Fruit fly (Drosophila melanogaster) whole organism, embryonic: ENCODE data around the gene CkIIalpha-i3.

Experiments used
- ATbp ChIP-seq: fragments of 200-800 bp; sonication (Bioruptor generic); optimal IDR thresholded peaks from 2 replicates; lab custom pipeline; 2017; ENCODE audit warnings: missing biosample characterization, mild to moderate bottlenecking, missing genetic modification characterization, missing genetic modification reagents
- BtbVII ChIP-seq: fragments of 200-800 bp; sonication (Bioruptor generic); optimal IDR thresholded peaks from 3 replicates; lab custom pipeline; 2017; ENCODE audit warnings: missing biosample characterization, mild to moderate bottlenecking, missing genetic modification characterization
- CG10147 ChIP-seq: fragments of 200-800 bp; sonication (Bioruptor generic); optimal IDR thresholded peaks from 2 replicates; lab custom pipeline; 2019; ENCODE audit warnings: missing biosample characterization, mild to moderate bottlenecking, missing genetic modification characterization, moderate library complexity
- CG10462 ChIP-seq: fragments of 200-800 bp; sonication (Bioruptor generic); optimal IDR thresholded peaks from 2 replicates; lab custom pipeline; 2016; ENCODE audit warnings: missing biosample characterization, missing genetic modification characterization
- CG11085 ChIP-seq: fragments of 200-800 bp; sonication (Bioruptor generic); IDR thresholded peaks from 2 replicates; pipeline ENCODE4 v1.3.6; 2022; ENCODE audit warnings: missing biosample characterization, missing genetic modification characterization
- CG11093 ChIP-seq: fragments of 200-800 bp; sonication (Bioruptor generic); IDR thresholded peaks from 3 replicates; pipeline ENCODE4 v1.3.6; 2022; ENCODE audit warnings: missing biosample characterization, missing genetic modification characterization
- CG11696 ChIP-seq: fragments of 200-800 bp; sonication (Bioruptor generic); IDR thresholded peaks from 2 replicates; pipeline ENCODE4 v1.3.6; 2022; ENCODE audit warnings: missing biosample characterization, missing genetic modification characterization
- CG1233 ChIP-seq: fragments of 200-800 bp; sonication (Bioruptor generic); optimal IDR thresholded peaks from 4 replicates; lab custom pipeline; 2018; ENCODE audit warnings: missing biosample characterization, mild to moderate bottlenecking, missing genetic modification characterization
- CG12769 ChIP-seq: fragments of 200-800 bp; sonication (Bioruptor generic); optimal IDR thresholded peaks from 2 replicates; lab custom pipeline; 2019; ENCODE audit warnings: missing biosample characterization, mild to moderate bottlenecking, missing genetic modification characterization, moderate library complexity
- CG15514 ChIP-seq: fragments of 200-800 bp; sonication (Bioruptor generic); optimal IDR thresholded peaks from 3 replicates; lab custom pipeline; 2017; ENCODE audit warnings: missing biosample characterization, missing genetic modification characterization, mild to moderate bottlenecking, moderate library complexity, missing genetic modification reagents
- CG16815 ChIP-seq: fragments of 200-800 bp; sonication (Bioruptor generic); optimal IDR thresholded peaks from 3 replicates; lab custom pipeline; 2017; ENCODE audit warnings: missing biosample characterization, mild to moderate bottlenecking, missing genetic modification characterization
- CG2678 ChIP-seq: fragments of 200-800 bp; sonication (Bioruptor generic); optimal IDR thresholded peaks from 3 replicates; lab custom pipeline; 2019; ENCODE audit warnings: missing biosample characterization, mild to moderate bottlenecking, missing genetic modification characterization, moderate library complexity
- CG30403 ChIP-seq: fragments of 200-800 bp; sonication (Bioruptor generic); optimal IDR thresholded peaks from 3 replicates; lab custom pipeline; 2016; ENCODE audit warnings: missing biosample characterization, missing genetic modification characterization
- CG32532 ChIP-seq: fragments of 200-800 bp; sonication (Bioruptor generic); IDR thresholded peaks from 2 replicates; pipeline ENCODE4 v1.3.6; 2022; ENCODE audit warnings: missing biosample characterization, missing genetic modification characterization
- CG3847 ChIP-seq: fragments of 200-800 bp; sonication (Bioruptor generic); IDR thresholded peaks from 2 replicates; pipeline ENCODE4 v1.3.6; 2022; ENCODE audit warnings: missing biosample characterization, missing genetic modification characterization
- CG4424 ChIP-seq: fragments of 200-800 bp; sonication (Bioruptor generic); optimal IDR thresholded peaks from 3 replicates; lab custom pipeline; 2016; ENCODE audit warnings: missing biosample characterization, missing genetic modification characterization
- CG4617 ChIP-seq: fragments of 200-800 bp; sonication (Bioruptor generic); optimal IDR thresholded peaks from 3 replicates; lab custom pipeline; 2016; ENCODE audit warnings: missing biosample characterization, missing genetic modification characterization, borderline replicate concordance
- CG4707 ChIP-seq: fragments of 200-800 bp; sonication (Bioruptor generic); optimal IDR thresholded peaks from 2 replicates; lab custom pipeline; 2018; ENCODE audit warnings: missing biosample characterization, mild to moderate bottlenecking, missing genetic modification characterization, moderate library complexity
- CG6791 ChIP-seq: fragments of 200-800 bp; sonication (Bioruptor generic); IDR thresholded peaks from 3 replicates; pipeline ENCODE4 v1.3.6; 2022; ENCODE audit warnings: missing biosample characterization, missing genetic modification characterization; ENCODE audit not compliant: partially characterized antibody
- CG7745 ChIP-seq: fragments of 200-800 bp; sonication (Bioruptor generic); optimal IDR thresholded peaks from 2 replicates; lab custom pipeline; 2018; ENCODE audit warnings: missing biosample characterization, mild to moderate bottlenecking, missing genetic modification characterization, moderate library complexity
- CG7786 ChIP-seq: fragments of 200-800 bp; sonication (Bioruptor generic); optimal IDR thresholded peaks from 2 replicates; lab custom pipeline; 2016; ENCODE audit warnings: missing biosample characterization, missing genetic modification characterization
- CG7987 ChIP-seq: fragments of 200-800 bp; sonication (Bioruptor generic); optimal IDR thresholded peaks from 2 replicates; lab custom pipeline; 2018; ENCODE audit warnings: missing biosample characterization, mild to moderate bottlenecking, missing genetic modification characterization, moderate library complexity
- CG9215 ChIP-seq: fragments of 200-800 bp; sonication (Bioruptor generic); IDR thresholded peaks from 2 replicates; pipeline ENCODE4 v1.3.6; 2022; ENCODE audit warnings: missing biosample characterization, missing genetic modification characterization
- Deaf1 ChIP-seq: fragments of 200-800 bp; optimal IDR thresholded peaks from 3 replicates; lab custom pipeline; 2019; ENCODE audit warnings: missing biosample characterization, mild to moderate bottlenecking, missing genetic modification characterization, moderate library complexity
- Doc3 ChIP-seq: fragments of 200-800 bp; sonication (Bioruptor generic); IDR thresholded peaks from 3 replicates; pipeline ENCODE4 v1.3.6; 2022; ENCODE audit warnings: missing biosample characterization, missing genetic modification characterization; ENCODE audit not compliant: partially characterized antibody
- Hmr ChIP-seq: fragments of 200-800 bp; sonication (Bioruptor generic); optimal IDR thresholded peaks from 3 replicates; lab custom pipeline; 2017; ENCODE audit warnings: mild to moderate bottlenecking, missing biosample characterization, missing genetic modification reagents, missing genetic modification characterization
- Oaz ChIP-seq: fragments of 200-800 bp; sonication (Bioruptor generic); IDR thresholded peaks from 2 replicates; pipeline ENCODE4 v1.3.6; 2022; ENCODE audit warnings: missing biosample characterization, missing genetic modification characterization
- Oli ChIP-seq: fragments of 200-800 bp; sonication (Bioruptor generic); optimal IDR thresholded peaks from 2 replicates; lab custom pipeline; 2018; ENCODE audit warnings: missing biosample characterization, mild to moderate bottlenecking, missing genetic modification characterization, moderate library complexity
- Opbp ChIP-seq: fragments of 200-800 bp; sonication (Bioruptor generic); IDR thresholded peaks from 3 replicates; pipeline ENCODE4 v1.3.6; 2022; ENCODE audit warnings: missing biosample characterization, missing genetic modification characterization; ENCODE audit not compliant: partially characterized antibody
- Optix ChIP-seq: fragments of 200-800 bp; sonication (Bioruptor generic); IDR thresholded peaks from 3 replicates; pipeline ENCODE4 v1.3.6; 2022; ENCODE audit warnings: missing biosample characterization, missing genetic modification characterization
- PHDP ChIP-seq: fragments of 200-800 bp; sonication (Bioruptor generic); optimal IDR thresholded peaks from 3 replicates; lab custom pipeline; 2018; ENCODE audit warnings: missing biosample characterization, mild to moderate bottlenecking, missing genetic modification characterization, moderate library complexity
- TFAM ChIP-seq: fragments of 200-800 bp; sonication (Bioruptor generic); optimal IDR thresholded peaks from 2 replicates; lab custom pipeline; 2017; ENCODE audit warnings: missing biosample characterization, missing genetic modification characterization, inconsistent platforms
- Usf ChIP-seq: fragments of 200-800 bp; sonication (Bioruptor generic); optimal IDR thresholded peaks from 2 replicates; lab custom pipeline; 2017; ENCODE audit warnings: missing genotype, missing biosample characterization, missing genetic modification characterization
- ab ChIP-seq: fragments of 200-800 bp; sonication (Bioruptor generic); optimal IDR thresholded peaks from 2 replicates; lab custom pipeline; 2016; ENCODE audit warnings: missing biosample characterization, missing genetic modification characterization
- cas ChIP-seq: fragments of 200-800 bp; sonication (Bioruptor generic); IDR thresholded peaks from 2 replicates; pipeline ENCODE4 v1.3.6; 2022; ENCODE audit warnings: missing biosample characterization, missing genetic modification characterization
- dimm ChIP-seq: fragments of 200-800 bp; sonication (Bioruptor generic); IDR thresholded peaks from 2 replicates; pipeline ENCODE4 v1.3.6; 2022; ENCODE audit warnings: missing biosample characterization, missing genetic modification characterization
- eyg ChIP-seq: fragments of 200-800 bp; sonication (Bioruptor generic); optimal IDR thresholded peaks from 3 replicates; lab custom pipeline; 2016; ENCODE audit warnings: missing biosample characterization, missing genetic modification characterization
- fd3F ChIP-seq: fragments of 200-800 bp; sonication (Bioruptor generic); optimal IDR thresholded peaks from 2 replicates; lab custom pipeline; 2018; ENCODE audit warnings: missing biosample characterization, mild to moderate bottlenecking, missing genetic modification characterization, moderate library complexity
- grau ChIP-seq: fragments of 200-800 bp; optimal IDR thresholded peaks from 3 replicates; lab custom pipeline; 2019; ENCODE audit warnings: missing biosample characterization, mild to moderate bottlenecking, missing genetic modification characterization, moderate library complexity
- h ChIP-seq: fragments of >200 bp; optimal IDR thresholded peaks from 2 replicates; lab custom pipeline; 2017
- insv ChIP-seq, 2 experiments: fragments of 200-800 bp; sonication (Bioruptor generic); optimal IDR thresholded peaks; 3 replicates each; lab custom pipeline; 2016 to 2018; ENCODE audit warnings: missing biosample characterization in 2 of 2, missing genetic modification characterization in 2 of 2
- mam ChIP-seq: fragments of 200-800 bp; sonication (Bioruptor generic); optimal IDR thresholded peaks from 3 replicates; lab custom pipeline; 2016; ENCODE audit warnings: missing biosample characterization, missing genetic modification characterization
- pfk ChIP-seq: fragments of 200-800 bp; sonication (Bioruptor generic); optimal IDR thresholded peaks from 2 replicates; lab custom pipeline; 2018; ENCODE audit warnings: missing biosample characterization, mild to moderate bottlenecking, missing genetic modification characterization, moderate library complexity
- prd ChIP-seq, 3 experiments: fragments of >200 bp in 2 of 3; fragments of 200-800 bp in 1 of 3; sonication (Bioruptor generic) in 1 of 3; optimal IDR thresholded peaks in 2 of 3; IDR thresholded peaks in 1 of 3; 2 replicates in 2 of 3; 3 replicates in 1 of 3; pipeline versions ENCODE4 v1.3.6 to Lab custom; 2017 to 2022; ENCODE audit warnings: missing biosample characterization in 1 of 3, missing genetic modification characterization in 1 of 3
- sc ChIP-seq, 3 experiments: fragments of >200 bp in 2 of 3; fragments of 200-800 bp in 1 of 3; sonication (Bioruptor generic) in 1 of 3; optimal IDR thresholded peaks; 2 replicates in 2 of 3; 3 replicates in 1 of 3; lab custom pipeline; 2017; ENCODE audit warnings: mild to moderate bottlenecking in 1 of 3, missing biosample characterization in 1 of 3, missing genetic modification characterization in 1 of 3, missing genetic modification reagents in 1 of 3
- tin ChIP-seq: fragments of 200-800 bp; sonication (Bioruptor generic); optimal IDR thresholded peaks from 3 replicates; lab custom pipeline; 2016; ENCODE audit warnings: missing biosample characterization, missing genetic modification characterization
- trh ChIP-seq: fragments of 200-800 bp; sonication (Bioruptor generic); optimal IDR thresholded peaks from 2 replicates; lab custom pipeline; 2016; ENCODE audit warnings: missing biosample characterization, missing genetic modification characterization
- yki ChIP-seq: fragments of >200 bp; optimal IDR thresholded peaks from 3 replicates; lab custom pipeline; 2018

The CkIIalpha-i3 gene

dm6 chr3L:711839-712553, 1.6 kb upstream of the CkIIalpha-i3 start, which contains the start of gene CG13896 (continued):
- peak; percentile 78; the same call in 2 of the 3 replicates for TF ChIP-seq Doc3 (GFP tag; lab: Robert Waterston, UW)
- peak; percentile 93 for TF ChIP-seq tin (GFP tag; lab: Kevin White, UChicago)
- peak; percentile 90 for TF ChIP-seq mam (GFP tag; lab: Kevin White, UChicago)
- TF ChIP-seq CG10147 = peak; percentile 37
- no peak for TF ChIP-seq CG11696
- TF ChIP-seq TFAM (GFP tag; lab: Kevin White, UChicago) = peak; percentile 22
- TF ChIP-seq CG3847 (GFP tag; lab: Robert Waterston, UW) = peak; percentile 73
- no peak for TF ChIP-seq h
- peak; percentile 65 for TF ChIP-seq ATbp
- TF ChIP-seq CG4424 (GFP tag; lab: Kevin White, UChicago) = peak; percentile 85
- TF ChIP-seq CG15514 (GFP tag; lab: Kevin White, UChicago) = peak; percentile 80
- TF ChIP-seq CG10462 = peak; percentile 76
- TF ChIP-seq CG4617 (GFP tag; lab: Kevin White, UChicago) = peak; percentile 79
- peak; percentile 14 for TF ChIP-seq CG4707 (GFP tag; lab: Kevin White, UChicago)
- peak; percentile 36 for TF ChIP-seq Oli (tag; lab: Kevin White, UChicago)
- TF ChIP-seq Usf = peak; percentile 69
- TF ChIP-seq sc (optimal IDR thresholded peaks at IDR 0.05; lab: Kevin White, UChicago) = no peak
- TF ChIP-seq sc (GFP tag; optimal IDR thresholded peaks at IDR 0.05; lab: Kevin White, UChicago) = peak; percentile 45
- TF ChIP-seq prd (optimal IDR thresholded peaks at IDR 0.05; lab: Kevin White, UChicago) = no peak
- TF ChIP-seq prd (GFP tag; IDR thresholded peaks at IDR 0.05; lab: Robert Waterston, UW) = peak; percentile 86
- TF ChIP-seq CG9215 (GFP tag; lab: Robert Waterston, UW) = peak; percentile 75
- peak; percentile 95 for TF ChIP-seq CG30403 (GFP tag; lab: Kevin White, UChicago)
- TF ChIP-seq fd3F = peak; percentile 67
- TF ChIP-seq Deaf1 (tag; lab: Kevin White, UChicago) = peak; percentile 47
- TF ChIP-seq BtbVII = peak; percentile 66
- peak; percentile 61 for TF ChIP-seq Opbp (GFP tag; lab: Robert Waterston, UW)
- TF ChIP-seq ab (GFP tag; lab: Kevin White, UChicago) = peak; percentile 88
- peak; percentile 85 for TF ChIP-seq CG7786 (GFP tag; lab: Kevin White, UChicago)
- peak; percentile 84 for TF ChIP-seq CG11085 (GFP tag; lab: Robert Waterston, UW)
- no peak for TF ChIP-seq yki (lab: Kevin White, UChicago)
- TF ChIP-seq pfk (GFP tag; lab: Kevin White, UChicago) = peak; percentile 41
- TF ChIP-seq Hmr (GFP tag; lab: Kevin White, UChicago) = peak; percentile 92
- TF ChIP-seq CG2678 (tag; lab: Kevin White, UChicago) = peak; percentile 73
- TF ChIP-seq CG32532 (GFP tag; lab: Robert Waterston, UW) = peak; percentile 95
- TF ChIP-seq CG7987 (GFP tag; lab: Kevin White, UChicago) = peak; percentile 90
- TF ChIP-seq CG11093 = peak; percentile 57; the same call in 1 of the 3 replicates
- TF ChIP-seq CG12769 (tag; lab: Kevin White, UChicago) = peak; percentile 88
- TF ChIP-seq Optix (GFP tag; lab: Robert Waterston, UW) = peak; percentile 79
- peak; percentile 82 for TF ChIP-seq PHDP (tag; lab: Kevin White, UChicago)
- TF ChIP-seq trh (GFP tag; lab: Kevin White, UChicago) = peak; percentile 85
- TF ChIP-seq CG1233 (GFP tag; lab: Kevin White, UChicago) = peak; percentile 82
- peak; percentile 57 for TF ChIP-seq eyg (GFP tag; lab: Kevin White, UChicago)
- peak; percentile 40 for TF ChIP-seq cas (GFP tag; lab: Robert Waterston, UW)
- TF ChIP-seq dimm (GFP tag; lab: Robert Waterston, UW) = no peak
- peak; percentile 63; the same call in 2 of the 3 replicates for TF ChIP-seq CG6791 (GFP tag; lab: Robert Waterston, UW)
- TF ChIP-seq insv (GFP tag; optimal IDR thresholded peaks at IDR 0.05; lab: Kevin White, UChicago) = peak in 1 of 2 experiments; percentile 81
- TF ChIP-seq CG7745 = peak; percentile 28
- peak; percentile 85 for TF ChIP-seq CG16815 (GFP tag; lab: Kevin White, UChicago)
- peak; percentile 87 for TF ChIP-seq grau (tag; lab: Kevin White, UChicago)
- peak; percentile 77 for TF ChIP-seq Oaz
